Fruit fly (Drosophila melanogaster) whole organism, embryonic: Measurements from ENCODE around the gene CG18766.

Source experiments
- CG15269 ChIP-seq: fragments of 200-800 bp; sonication (Bioruptor generic); optimal IDR thresholded peaks from 2 replicates; lab custom pipeline; 2018; ENCODE audit warnings: missing biosample characterization, mild to moderate bottlenecking, missing genetic modification characterization, moderate library complexity
- Ravus ChIP-seq: fragments of 200-800 bp; sonication (Bioruptor generic); IDR thresholded peaks from 2 replicates; pipeline ENCODE4 v1.3.6; 2022; ENCODE audit warnings: missing biosample characterization, missing genetic modification characterization

dm6 chr3R:27265330-27265729, 20.3 kb upstream of the CG18766 start, which contains the start of the genes CG14262 and CG14260:
- TF ChIP-seq Ravus (no peak), CG15269 (tag; lab: Kevin White, UChicago) (no peak)
